Worm (Caenorhabditis elegans) whole organism, L3 larva: ENCODE data around the gene srw-98.

Experiments
- R02D3.7 ChIP-seq: fragments of 150-350 bp; optimal IDR thresholded peaks from 2 replicates; lab custom pipeline; 2014; ENCODE audit warnings: missing biosample characterization, missing genetic modification characterization
- ZK546.5 ChIP-seq: sonication (generic microtip); optimal IDR thresholded peaks from 2 replicates; lab custom pipeline; 2017; ENCODE audit warnings: missing biosample characterization, missing genetic modification characterization
- aly-2 ChIP-seq: fragments of 150-350 bp; optimal IDR thresholded peaks from 2 replicates; lab custom pipeline; 2014; ENCODE audit warnings: missing biosample characterization, missing genetic modification characterization
- ama-1 ChIP-seq: fragments of 150-350 bp; optimal IDR thresholded peaks from 2 replicates; lab custom pipeline; 2018
- ceh-16 ChIP-seq: sonication (generic microtip); optimal IDR thresholded peaks from 2 replicates; lab custom pipeline; 2017; ENCODE audit warnings: missing biosample characterization, missing genetic modification characterization
- ceh-28 ChIP-seq: fragments of 150-350 bp; optimal IDR thresholded peaks from 2 replicates; lab custom pipeline; 2014; ENCODE audit warnings: missing biosample characterization, missing genetic modification reagents, missing genetic modification characterization
- ceh-82 ChIP-seq: fragments of 150-350 bp; optimal IDR thresholded peaks from 2 replicates; lab custom pipeline; 2014; ENCODE audit warnings: missing biosample characterization, missing genetic modification characterization
- ceh-9 ChIP-seq: sonication (generic microtip); optimal IDR thresholded peaks from 2 replicates; lab custom pipeline; 2018; ENCODE audit warnings: missing biosample characterization, missing genetic modification characterization
- daf-12 ChIP-seq: fragments of 150-350 bp; optimal IDR thresholded peaks from 2 replicates; lab custom pipeline; 2014; ENCODE audit warnings: missing biosample characterization, missing genetic modification reagents, missing genetic modification characterization
- egl-27 ChIP-seq: sonication (generic microtip); optimal IDR thresholded peaks from 4 replicates; lab custom pipeline; 2017; ENCODE audit warnings: missing biosample characterization, missing genetic modification reagents, missing genetic modification characterization
- egl-5 ChIP-seq: fragments of 150-350 bp; optimal IDR thresholded peaks from 2 replicates; lab custom pipeline; 2017; ENCODE audit warnings: missing biosample characterization, missing genetic modification reagents, missing genetic modification characterization, inconsistent platforms
- elt-1 ChIP-seq: fragments of 150-350 bp; optimal IDR thresholded peaks from 2 replicates; lab custom pipeline; 2014; ENCODE audit warnings: missing biosample characterization, missing genetic modification characterization
- elt-2 ChIP-seq: sonication (generic microtip); optimal IDR thresholded peaks from 2 replicates; lab custom pipeline; 2016; ENCODE audit warnings: missing genetic modification reagents, mild to moderate bottlenecking, missing genetic modification characterization, missing compliant biosample characterization
- eor-1 ChIP-seq, 2 experiments: fragments of 150-350 bp; optimal IDR thresholded peaks; 2 replicates each; lab custom pipeline; 2014 to 2018; ENCODE audit warnings: missing biosample characterization in 2 of 2, missing genetic modification characterization in 2 of 2
- fkh-10 ChIP-seq: sonication (generic microtip); optimal IDR thresholded peaks from 2 replicates; lab custom pipeline; 2017; ENCODE audit warnings: missing biosample characterization, missing genetic modification reagents, missing genetic modification characterization
- fkh-2 ChIP-seq: fragments of 150-350 bp; optimal IDR thresholded peaks from 2 replicates; lab custom pipeline; 2014; ENCODE audit warnings: missing biosample characterization, missing genetic modification reagents, missing genetic modification characterization
- fos-1 ChIP-seq: fragments of 150-350 bp; optimal IDR thresholded peaks from 2 replicates; lab custom pipeline; 2014; ENCODE audit warnings: missing biosample characterization, missing genetic modification characterization
- hmg-11 ChIP-seq: sonication (generic microtip); optimal IDR thresholded peaks from 2 replicates; lab custom pipeline; 2016; ENCODE audit warnings: missing genetic modification characterization, missing compliant biosample characterization
- mdl-1 ChIP-seq: fragments of 150-350 bp; optimal IDR thresholded peaks from 2 replicates; lab custom pipeline; 2014; ENCODE audit warnings: missing biosample characterization, missing genetic modification characterization
- mml-1 ChIP-seq: fragments of 150-350 bp; sonication (generic microtip); optimal IDR thresholded peaks from 3 replicates; lab custom pipeline; 2014; ENCODE audit warnings: missing biosample characterization, missing genetic modification characterization
- nfya-1 ChIP-seq: sonication (generic microtip); optimal IDR thresholded peaks from 2 replicates; lab custom pipeline; 2017; ENCODE audit warnings: missing genetic modification characterization, mild to moderate bottlenecking, missing compliant biosample characterization, antibody characterized with exemption, moderate library complexity; ENCODE audit not compliant: insufficient read depth
- nhr-11 ChIP-seq: fragments of 150-350 bp; optimal IDR thresholded peaks from 2 replicates; lab custom pipeline; 2014; ENCODE audit warnings: missing biosample characterization, missing genetic modification characterization
- nhr-12 ChIP-seq: fragments of 150-350 bp; optimal IDR thresholded peaks from 2 replicates; lab custom pipeline; 2014; ENCODE audit warnings: missing biosample characterization, missing genetic modification characterization
- nhr-237 ChIP-seq: fragments of 150-350 bp; optimal IDR thresholded peaks from 2 replicates; lab custom pipeline; 2014; ENCODE audit warnings: missing biosample characterization, missing genetic modification characterization
- nhr-25 ChIP-seq: sonication (generic microtip); optimal IDR thresholded peaks from 2 replicates; lab custom pipeline; 2017; ENCODE audit warnings: missing biosample characterization, missing genetic modification characterization
- nhr-28 ChIP-seq: fragments of 150-350 bp; optimal IDR thresholded peaks from 2 replicates; lab custom pipeline; 2014; ENCODE audit warnings: missing biosample characterization, missing genetic modification characterization
- nhr-43 ChIP-seq: sonication (generic microtip); optimal IDR thresholded peaks from 2 replicates; lab custom pipeline; 2016; ENCODE audit warnings: mild to moderate bottlenecking, missing genetic modification characterization, missing compliant biosample characterization; ENCODE audit not compliant: poor library complexity, severe bottlenecking
- nhr-76 ChIP-seq: fragments of 150-350 bp; sonication (generic microtip); optimal IDR thresholded peaks from 5 replicates; lab custom pipeline; 2014; ENCODE audit warnings: missing biosample characterization, missing genetic modification characterization
- pha-4 ChIP-seq: fragments of 150-350 bp; optimal IDR thresholded peaks from 2 replicates; lab custom pipeline; 2014; ENCODE audit warnings: missing biosample characterization, missing genetic modification reagents, missing genetic modification characterization
- pqm-1 ChIP-seq: fragments of 150-350 bp; optimal IDR thresholded peaks from 2 replicates; lab custom pipeline; 2017; ENCODE audit warnings: missing biosample characterization, missing genetic modification characterization, inconsistent platforms
- skn-1 ChIP-seq: fragments of 150-350 bp; optimal IDR thresholded peaks from 2 replicates; lab custom pipeline; 2014; ENCODE audit warnings: missing biosample characterization, missing genetic modification characterization
- snpc-4 ChIP-seq: fragments of 150-350 bp; optimal IDR thresholded peaks from 2 replicates; lab custom pipeline; 2014; ENCODE audit warnings: missing biosample characterization, missing genetic modification characterization
- tbx-2 ChIP-seq: sonication (generic microtip); optimal IDR thresholded peaks from 2 replicates; lab custom pipeline; 2016; ENCODE audit warnings: mild to moderate bottlenecking, missing genetic modification characterization, missing compliant biosample characterization
- zag-1 ChIP-seq: fragments of 150-350 bp; optimal IDR thresholded peaks from 2 replicates; lab custom pipeline; 2014; ENCODE audit warnings: missing biosample characterization, missing genetic modification characterization
- ztf-11 ChIP-seq: fragments of 150-350 bp; optimal IDR thresholded peaks from 2 replicates; lab custom pipeline; 2014; ENCODE audit warnings: missing biosample characterization, missing genetic modification characterization

The srw-98 gene

DNA sequence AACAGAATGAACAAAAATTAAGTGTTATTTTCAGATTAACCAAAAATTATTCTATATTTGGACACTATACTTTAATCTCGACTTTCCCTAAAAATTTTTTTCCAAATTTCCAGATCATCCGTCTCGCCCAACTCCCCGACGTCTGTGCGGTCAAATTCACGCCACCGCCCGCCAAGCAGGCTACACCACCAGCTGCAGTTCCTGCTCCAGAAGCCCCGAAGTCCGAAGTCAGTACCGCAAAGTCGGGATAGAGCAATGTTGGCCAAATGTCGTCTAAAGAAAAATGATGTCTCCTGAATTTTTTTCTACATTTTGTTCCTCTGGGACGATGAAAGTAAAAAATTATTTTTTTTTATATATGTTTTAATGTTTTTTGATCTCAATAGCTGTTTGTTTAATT, 35.4 kb downstream of the srw-98 start:
- TF ChIP-seq ceh-9 (tag; lab: Kevin White, UChicago) (no peak), mml-1 (tag; lab: Kevin White, UChicago) (no peak), nhr-76 (no peak), eor-1 (tag; optimal IDR thresholded peaks at IDR 0.05; lab: Kevin White, UChicago) (no peak), egl-27 (tag; lab: Kevin White, UChicago) (no peak), ztf-11 (tag; lab: Kevin White, UChicago) (no peak), ZK546.5 (tag; lab: Kevin White, UChicago) (no peak), nhr-12 (tag; lab: Kevin White, UChicago) (no peak), fkh-10 (no peak), mdl-1 (no peak), ceh-16 (no peak), ceh-28 (tag; lab: Kevin White, UChicago) (no peak), aly-2 (tag; lab: Kevin White, UChicago) (no peak), tbx-2 (tag; lab: Kevin White, UChicago) (no peak), daf-12 (no peak)
- TF ChIP-seq, all 47 proteins: peak for 0

DNA sequence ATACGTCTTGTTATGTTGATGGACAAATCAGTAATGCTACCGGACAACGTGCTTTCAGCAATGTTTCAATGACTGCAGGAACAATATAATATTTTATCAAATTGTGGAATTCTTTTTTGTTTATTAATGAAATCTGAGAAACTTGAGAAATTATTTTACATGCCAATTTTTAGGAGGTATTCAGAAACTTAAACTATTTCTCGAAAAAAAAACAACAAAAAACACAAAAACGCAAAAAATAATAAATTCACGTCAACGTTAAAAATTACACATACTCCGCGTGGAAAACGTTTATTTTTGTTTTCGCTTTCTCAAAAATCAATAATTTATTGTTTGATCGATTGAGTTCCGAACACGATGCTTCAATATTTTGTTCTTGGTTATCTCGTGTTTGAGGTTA, 35.9 kb downstream of the srw-98 start, which contains the start of gene Y46H3D.1:
Gene Y46H3D.1, plus strand, starts transcription at position 301 of the 400 bp plus-strand sequence.
- TF ChIP-seq ZK546.5 (tag; lab: Kevin White, UChicago) = no peak
- no peak for TF ChIP-seq fkh-10
- no peak for TF ChIP-seq fos-1 (tag; lab: Kevin White, UChicago)
- no peak for TF ChIP-seq nhr-28 (tag; lab: Kevin White, UChicago)
- no peak for TF ChIP-seq nhr-237 (tag; lab: Kevin White, UChicago)
- no peak for TF ChIP-seq skn-1 (tag; lab: Kevin White, UChicago)
- no peak for TF ChIP-seq ceh-28 (tag; lab: Kevin White, UChicago)
- TF ChIP-seq nhr-43 (tag; lab: Kevin White, UChicago) = no peak
- TF ChIP-seq nhr-11 (tag; lab: Kevin White, UChicago) = no peak
- TF ChIP-seq ceh-16 = no peak

DNA sequence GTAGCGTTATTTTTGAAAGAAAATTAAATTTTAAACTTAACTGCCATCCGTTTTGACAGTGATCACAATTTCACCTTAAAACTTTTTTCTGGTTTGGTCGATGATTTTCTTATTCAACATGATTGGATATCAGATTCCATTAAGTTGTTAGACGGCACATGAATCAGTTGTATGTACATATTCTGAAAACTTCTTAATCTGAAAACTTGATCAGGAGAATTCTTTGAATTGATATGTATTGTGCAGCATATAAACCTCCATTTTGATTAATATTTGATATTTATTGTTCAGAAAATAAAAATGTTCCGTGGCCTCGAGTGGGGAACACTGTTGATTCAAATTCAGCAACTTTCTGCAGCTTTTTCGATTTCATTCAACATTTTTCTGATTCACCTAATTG, 38.1 kb downstream of the srw-98 start, which contains the start of gene str-221:
Gene str-221, plus strand, starts transcription at position 301 of the 400 bp plus-strand sequence.
- no peak for TF ChIP-seq fkh-10
- no peak for TF ChIP-seq ceh-82 (tag; lab: Kevin White, UChicago)
- TF ChIP-seq nhr-43 (tag; lab: Kevin White, UChicago) = no peak
- no peak for TF ChIP-seq nhr-11 (tag; lab: Kevin White, UChicago)
- TF ChIP-seq, all 47 proteins: peak for 0

DNA sequence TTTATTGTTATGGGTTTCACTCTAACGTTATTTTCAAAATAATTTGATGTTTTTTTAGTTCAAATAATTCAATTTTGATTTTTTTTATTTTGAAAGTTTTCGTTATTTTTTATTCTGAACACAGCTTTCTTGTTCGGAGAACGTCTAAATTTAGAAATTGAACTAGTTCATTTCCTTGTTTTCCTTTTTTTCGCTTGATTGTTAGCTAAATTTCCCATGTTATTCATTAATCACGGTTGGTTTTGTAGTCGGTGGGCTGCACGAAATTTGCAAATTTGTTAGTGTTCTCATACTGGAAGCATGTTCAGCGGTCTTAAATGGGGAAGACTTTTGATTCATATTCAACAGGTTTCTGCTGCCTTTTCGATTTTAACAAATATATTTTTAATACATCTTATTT, 42.3 kb downstream of the srw-98 start, which contains the start of gene str-222:
Gene str-222, plus strand, starts transcription at position 301 of the 400 bp plus-strand sequence.
- TF ChIP-seq nhr-12 (tag; lab: Kevin White, UChicago) (no peak), elt-1 (tag; lab: Kevin White, UChicago) (no peak), ZK546.5 (tag; lab: Kevin White, UChicago) (no peak), pqm-1 (no peak), hmg-11 (tag; lab: Kevin White, UChicago) (no peak), snpc-4 (tag; lab: Kevin White, UChicago) (no peak), nhr-43 (tag; lab: Kevin White, UChicago) (no peak), fkh-2 (no peak), aly-2 (tag; lab: Kevin White, UChicago) (no peak), mml-1 (tag; lab: Kevin White, UChicago) (no peak), nhr-25 (tag; lab: Kevin White, UChicago) (no peak), ceh-16 (no peak), R02D3.7 (tag; lab: Kevin White, UChicago) (no peak)

DNA sequence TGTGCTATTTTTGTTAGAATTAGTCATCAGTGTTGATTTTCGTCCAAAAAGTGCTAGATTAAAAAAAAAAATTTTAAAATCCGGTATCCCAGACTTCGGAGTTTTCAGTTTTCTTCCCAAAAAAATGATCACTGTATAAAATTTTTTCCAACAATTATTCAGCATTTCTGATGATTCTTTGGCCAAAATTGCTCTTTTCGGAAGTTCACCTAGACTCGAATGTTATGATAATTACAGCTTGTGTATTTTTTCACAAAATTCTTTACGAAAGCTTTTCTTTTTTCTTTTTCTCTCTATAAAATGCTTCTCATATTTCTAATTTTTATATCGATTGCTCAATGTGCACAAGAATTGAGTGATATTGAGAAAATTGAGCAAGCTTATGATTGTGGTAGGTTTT, 46.4 kb downstream of the srw-98 start, which contains the start of gene irld-17:
Gene irld-17, plus strand, starts transcription at position 301 of the 400 bp plus-strand sequence.
- TF ChIP-seq nhr-25 (tag; lab: Kevin White, UChicago) (no peak), zag-1 (no peak), ama-1 (lab: Kevin White, UChicago) (no peak), pha-4 (tag; lab: Kevin White, UChicago) (no peak), daf-12 (no peak), skn-1 (tag; lab: Kevin White, UChicago) (no peak), nhr-11 (tag; lab: Kevin White, UChicago) (no peak), hmg-11 (tag; lab: Kevin White, UChicago) (no peak), ceh-16 (no peak), nfya-1 (tag; lab: Kevin White, UChicago) (no peak), ceh-9 (tag; lab: Kevin White, UChicago) (no peak), mdl-1 (no peak), elt-2 (no peak), pqm-1 (no peak), tbx-2 (tag; lab: Kevin White, UChicago) (no peak), egl-5 (tag; lab: Kevin White, UChicago) (no peak)
